Worm (Caenorhabditis elegans) whole organism, mixed stage, embryonic: Measurements from ENCODE around the gene R09A1.3.

Experiments used
- M03D4.4 ChIP-seq: sonication (generic microtip); optimal IDR thresholded peaks from 2 replicates; lab custom pipeline; 2017; ENCODE audit warnings: mild to moderate bottlenecking, missing genetic modification characterization, missing compliant biosample characterization
- blmp-1 ChIP-seq: fragments of 150-350 bp; optimal IDR thresholded peaks from 2 replicates; lab custom pipeline; 2014; ENCODE audit warnings: missing biosample characterization, missing genetic modification characterization
- ceh-39 ChIP-seq: fragments of 150-350 bp; optimal IDR thresholded peaks from 2 replicates; lab custom pipeline; 2014; ENCODE audit warnings: missing biosample characterization, missing genetic modification characterization
- ceh-43 ChIP-seq: fragments of 200-800 bp; sonication (Bioruptor generic); optimal IDR thresholded peaks from 2 replicates; lab custom pipeline; 2018; ENCODE audit warnings: mild to moderate bottlenecking, missing genetic modification characterization, moderate library complexity, missing compliant biosample characterization
- ceh-83 ChIP-seq: fragments of 200-800 bp; sonication (Bioruptor generic); optimal IDR thresholded peaks from 2 replicates; lab custom pipeline; 2018; ENCODE audit warnings: mild to moderate bottlenecking, missing genetic modification characterization, missing compliant biosample characterization
- cnd-1 ChIP-seq: fragments of 200-800 bp; sonication (Bioruptor generic); optimal IDR thresholded peaks from 2 replicates; lab custom pipeline; 2018; ENCODE audit warnings: mild to moderate bottlenecking, missing genetic modification characterization, missing compliant biosample characterization
- elt-1 ChIP-seq: sonication (generic microtip); optimal IDR thresholded peaks from 2 replicates; lab custom pipeline; 2017; ENCODE audit warnings: missing genetic modification characterization, mild to moderate bottlenecking, missing compliant biosample characterization, antibody characterized with exemption, moderate library complexity, borderline replicate concordance; ENCODE audit not compliant: insufficient read depth
- elt-3 ChIP-seq: fragments of 150-350 bp; optimal IDR thresholded peaks from 2 replicates; lab custom pipeline; 2014; ENCODE audit warnings: missing biosample characterization, missing genetic modification characterization
- flh-1 ChIP-seq: fragments of 200-800 bp; sonication (Bioruptor generic); optimal IDR thresholded peaks from 2 replicates; lab custom pipeline; 2018; ENCODE audit warnings: mild to moderate bottlenecking, missing genetic modification characterization, moderate library complexity, missing compliant biosample characterization
- ham-2 ChIP-seq: fragments of 200-800 bp; sonication (Bioruptor generic); optimal IDR thresholded peaks from 2 replicates; lab custom pipeline; 2018; ENCODE audit warnings: mild to moderate bottlenecking, missing genetic modification characterization, missing compliant biosample characterization
- hlh-1 ChIP-seq: fragments of 150-350 bp; optimal IDR thresholded peaks from 2 replicates; lab custom pipeline; 2014; ENCODE audit warnings: missing biosample characterization, missing genetic modification reagents, missing genetic modification characterization
- lin-13 ChIP-seq: fragments of 150-350 bp; optimal IDR thresholded peaks from 2 replicates; lab custom pipeline; 2014; ENCODE audit warnings: missing biosample characterization, missing genetic modification characterization
- lin-32 ChIP-seq: fragments of 200-800 bp; sonication (Bioruptor generic); optimal IDR thresholded peaks from 2 replicates; lab custom pipeline; 2018; ENCODE audit warnings: mild to moderate bottlenecking, missing genetic modification characterization, missing compliant biosample characterization
- lsy-2 ChIP-seq: fragments of 150-350 bp; optimal IDR thresholded peaks from 2 replicates; lab custom pipeline; 2014; ENCODE audit warnings: missing biosample characterization, missing genetic modification characterization
- mab-5 ChIP-seq: fragments of 150-350 bp; optimal IDR thresholded peaks from 2 replicates; lab custom pipeline; 2014; ENCODE audit warnings: missing biosample characterization, missing genetic modification characterization
- mep-1 ChIP-seq: fragments of 150-350 bp; optimal IDR thresholded peaks from 2 replicates; lab custom pipeline; 2017; ENCODE audit warnings: missing biosample characterization, missing genetic modification reagents, missing genetic modification characterization, inconsistent platforms
- nhr-12 ChIP-seq: fragments of 150-350 bp; optimal IDR thresholded peaks from 2 replicates; lab custom pipeline; 2014; ENCODE audit warnings: missing biosample characterization, missing genetic modification characterization
- nhr-2 ChIP-seq: fragments of 150-350 bp; optimal IDR thresholded peaks from 2 replicates; lab custom pipeline; 2014; ENCODE audit warnings: missing biosample characterization, missing genetic modification characterization
- nhr-237 ChIP-seq: fragments of 150-350 bp; optimal IDR thresholded peaks from 2 replicates; lab custom pipeline; 2014; ENCODE audit warnings: missing biosample characterization, missing genetic modification characterization
- nhr-28 ChIP-seq: fragments of 150-350 bp; optimal IDR thresholded peaks from 2 replicates; lab custom pipeline; 2014; ENCODE audit warnings: missing biosample characterization, missing genetic modification characterization
- nhr-76 ChIP-seq: sonication (generic microtip); optimal IDR thresholded peaks from 2 replicates; lab custom pipeline; 2017; ENCODE audit warnings: missing biosample characterization, missing genetic modification characterization
- pha-4 ChIP-seq: fragments of 150-350 bp; optimal IDR thresholded peaks from 2 replicates; lab custom pipeline; 2018; ENCODE audit warnings: missing biosample characterization, missing genetic modification reagents, missing genetic modification characterization
- sem-2 ChIP-seq: fragments of 200-800 bp; sonication (Bioruptor generic); optimal IDR thresholded peaks from 2 replicates; lab custom pipeline; 2018; ENCODE audit warnings: mild to moderate bottlenecking, missing genetic modification characterization, missing compliant biosample characterization
- snpc-4 ChIP-seq: fragments of 150-350 bp; optimal IDR thresholded peaks from 2 replicates; lab custom pipeline; 2014; ENCODE audit warnings: missing biosample characterization, missing genetic modification characterization
- sptf-1 ChIP-seq: sonication (generic microtip); optimal IDR thresholded peaks from 2 replicates; lab custom pipeline; 2017; ENCODE audit warnings: mild to moderate bottlenecking, missing genetic modification characterization, moderate library complexity, missing compliant biosample characterization
- tbx-8 ChIP-seq: fragments of 200-800 bp; sonication (Bioruptor generic); optimal IDR thresholded peaks from 2 replicates; lab custom pipeline; 2018; ENCODE audit warnings: mild to moderate bottlenecking, missing genetic modification characterization, moderate library complexity, missing compliant biosample characterization
- unc-120 ChIP-seq: sonication (generic microtip); optimal IDR thresholded peaks from 2 replicates; lab custom pipeline; 2017; ENCODE audit warnings: missing genetic modification characterization, missing compliant biosample characterization; ENCODE audit not compliant: poor library complexity, severe bottlenecking
- unc-39 ChIP-seq: fragments of 150-350 bp; optimal IDR thresholded peaks from 2 replicates; lab custom pipeline; 2014; ENCODE audit warnings: missing biosample characterization, missing genetic modification characterization
- unc-62 ChIP-seq: fragments of 150-350 bp; optimal IDR thresholded peaks from 2 replicates; lab custom pipeline; 2014; ENCODE audit warnings: missing biosample characterization, missing genetic modification reagents, missing genetic modification characterization
- zip-8 ChIP-seq: fragments of 150-350 bp; optimal IDR thresholded peaks from 2 replicates; lab custom pipeline; 2014; ENCODE audit warnings: missing biosample characterization, missing genetic modification characterization
- ztf-11 ChIP-seq: fragments of 150-350 bp; optimal IDR thresholded peaks from 2 replicates; lab custom pipeline; 2014; ENCODE audit warnings: missing biosample characterization, missing genetic modification characterization

R09A1.3 gene

ce11 chrV:1003400-1003799 lies 23.5 kb downstream of the R09A1.3 start, which contains the start of gene Y50D4C.5:
Gene Y50D4C.5 (minus strand): TSS chrV:1003744.
- TF ChIP-seq nhr-12 (no peak), ceh-43 (no peak), pha-4 (tag; lab: Kevin White, UChicago) (no peak), cnd-1 (tag; lab: Kevin White, UChicago) (no peak), blmp-1 (tag; lab: Kevin White, UChicago) (no peak), mep-1 (tag; lab: Kevin White, UChicago) (no peak)

DNA sequence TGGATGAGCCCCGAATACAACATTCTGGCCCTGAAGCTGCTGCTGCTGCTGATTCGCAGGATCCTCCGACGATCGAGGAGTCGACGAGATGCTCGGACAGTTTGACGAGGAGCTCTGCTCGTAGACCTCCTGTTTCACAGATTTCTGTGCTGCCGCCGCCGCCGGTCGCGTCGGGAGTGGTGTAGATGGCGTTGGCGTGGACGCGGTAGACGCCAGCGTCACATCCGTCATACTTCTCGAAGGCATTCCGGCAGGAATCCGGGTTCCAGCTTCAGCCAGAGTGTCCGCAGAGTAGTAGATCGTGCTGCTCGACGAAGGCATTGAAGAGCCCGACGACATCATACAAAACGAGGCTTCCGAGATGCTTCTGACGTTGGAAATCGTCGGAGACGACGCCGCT lies 25.7 kb downstream of the R09A1.3 start:
- no peak for TF ChIP-seq ceh-83 (GFP tag; lab: Kevin White, UChicago)
- no peak for TF ChIP-seq nhr-237 (tag; lab: Kevin White, UChicago)
- TF ChIP-seq mab-5: no peak
- TF ChIP-seq mep-1 (tag; lab: Kevin White, UChicago): no peak
- no peak for TF ChIP-seq nhr-76 (tag; lab: Kevin White, UChicago)
- no peak for TF ChIP-seq nhr-2
- no peak for TF ChIP-seq snpc-4 (tag; lab: Kevin White, UChicago)
- TF ChIP-seq ham-2 (GFP tag; lab: Kevin White, UChicago): no peak
- no peak for TF ChIP-seq hlh-1 (tag; lab: Kevin White, UChicago)
- TF ChIP-seq sptf-1 (tag; lab: Kevin White, UChicago): no peak
- no peak for TF ChIP-seq zip-8 (tag; lab: Kevin White, UChicago)
- no peak for TF ChIP-seq ztf-11 (tag; lab: Kevin White, UChicago)
- TF ChIP-seq elt-3 (tag; lab: Kevin White, UChicago): no peak
- no peak for TF ChIP-seq sem-2 (GFP tag; lab: Kevin White, UChicago)

ce11 chrV:995635-996034 lies 31.2 kb downstream of the R09A1.3 start:
- no peak for TF ChIP-seq elt-1
- TF ChIP-seq snpc-4 (tag; lab: Kevin White, UChicago): no peak
- TF ChIP-seq unc-39 (tag; lab: Kevin White, UChicago): no peak
- no peak for TF ChIP-seq lin-32
- no peak for TF ChIP-seq ceh-43
- TF ChIP-seq elt-3 (tag; lab: Kevin White, UChicago): no peak
- TF ChIP-seq unc-120 (tag; lab: Kevin White, UChicago): no peak
- no peak for TF ChIP-seq nhr-237 (tag; lab: Kevin White, UChicago)
- TF ChIP-seq flh-1 (GFP tag; lab: Kevin White, UChicago): no peak
- no peak for TF ChIP-seq zip-8 (tag; lab: Kevin White, UChicago)
- no peak for TF ChIP-seq nhr-28 (tag; lab: Kevin White, UChicago)
- TF ChIP-seq pha-4 (tag; lab: Kevin White, UChicago): no peak
- TF ChIP-seq nhr-12: no peak
- no peak for TF ChIP-seq cnd-1 (tag; lab: Kevin White, UChicago)
- no peak for TF ChIP-seq ceh-83 (GFP tag; lab: Kevin White, UChicago)
- TF ChIP-seq ceh-39: no peak
- no peak for TF ChIP-seq unc-62 (GFP tag; lab: Kevin White, UChicago)
- TF ChIP-seq tbx-8: no peak

- no peak for TF ChIP-seq lsy-2 (tag; lab: Kevin White, UChicago)
- TF ChIP-seq pha-4 (tag; lab: Kevin White, UChicago): no peak
- no peak for TF ChIP-seq nhr-237 (tag; lab: Kevin White, UChicago)
Measured at ce11 chrV:990300-990699, 36.6 kb downstream of the R09A1.3 start.

DNA sequence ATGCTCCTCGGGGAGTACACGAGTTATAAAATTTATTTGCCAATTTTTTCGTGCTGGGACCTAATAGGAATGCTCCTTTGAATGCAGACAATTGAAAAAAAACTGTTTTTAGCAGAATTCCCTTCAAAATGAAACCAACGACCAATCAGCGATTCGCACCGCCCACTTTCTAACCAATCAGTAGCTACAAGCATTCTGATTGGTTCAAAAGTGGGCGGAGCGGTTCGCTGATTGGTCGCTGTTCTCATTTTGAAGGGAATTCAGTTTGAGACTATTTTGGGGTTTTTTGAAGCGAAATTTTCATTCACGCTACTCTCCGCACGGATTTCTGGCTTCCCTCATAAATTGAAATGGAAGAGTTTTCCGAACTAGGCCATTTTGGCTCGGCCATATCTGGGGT lies 43.8 kb downstream of the R09A1.3 start:
- TF ChIP-seq unc-120 (tag; lab: Kevin White, UChicago): no peak
- TF ChIP-seq sptf-1 (tag; lab: Kevin White, UChicago): no peak
- TF ChIP-seq M03D4.4 (tag; lab: Kevin White, UChicago): no peak
- no peak for TF ChIP-seq ztf-11 (tag; lab: Kevin White, UChicago)

ce11 chrV:982281-982756 lies 44.6 kb downstream of the R09A1.3 start, which contains the start of the genes Y50D4C.12 and unc-34:
Gene Y50D4C.12 (plus strand): TSS chrV:982581.
Gene unc-34 (plus strand): TSS chrV:982706.
- no peak for TF ChIP-seq lsy-2 (tag; lab: Kevin White, UChicago)
- no peak for TF ChIP-seq sem-2 (GFP tag; lab: Kevin White, UChicago)
- no peak for TF ChIP-seq nhr-2
- no peak for TF ChIP-seq lin-13 (tag; lab: Kevin White, UChicago)
- TF ChIP-seq tbx-8: no peak
- TF ChIP-seq nhr-237 (tag; lab: Kevin White, UChicago): no peak
- no peak for TF ChIP-seq M03D4.4 (tag; lab: Kevin White, UChicago)
- no peak for TF ChIP-seq ceh-39
- TF ChIP-seq ceh-83 (GFP tag; lab: Kevin White, UChicago): no peak
- no peak for TF ChIP-seq elt-3 (tag; lab: Kevin White, UChicago)
- TF ChIP-seq snpc-4 (tag; lab: Kevin White, UChicago): no peak
- no peak for TF ChIP-seq flh-1 (GFP tag; lab: Kevin White, UChicago)
- no peak for TF ChIP-seq mab-5
- no peak for TF ChIP-seq sptf-1 (tag; lab: Kevin White, UChicago)
- no peak for TF ChIP-seq ceh-43
- TF ChIP-seq nhr-12: no peak
- no peak for TF ChIP-seq unc-120 (tag; lab: Kevin White, UChicago)
